Fruit fly (Drosophila melanogaster) whole organism, embryonic: Measurements from ENCODE around the gene CG43094.

Experiments
- ATbp ChIP-seq: fragments of 200-800 bp; sonication (Bioruptor generic); optimal IDR thresholded peaks from 2 replicates; lab custom pipeline; 2017; ENCODE audit warnings: missing biosample characterization, mild to moderate bottlenecking, missing genetic modification characterization, missing genetic modification reagents
- Ada2b ChIP-seq: fragments of 200-800 bp; sonication (Bioruptor generic); IDR thresholded peaks from 2 replicates; pipeline ENCODE4 v1.3.6; 2022; ENCODE audit warnings: missing biosample characterization, missing genetic modification characterization
- B-H2 ChIP-seq: fragments of 200-800 bp; sonication (Bioruptor generic); optimal IDR thresholded peaks from 2 replicates; lab custom pipeline; 2018; ENCODE audit warnings: missing biosample characterization, mild to moderate bottlenecking, missing genetic modification characterization
- CG10321 ChIP-seq: fragments of 200-800 bp; sonication (Bioruptor generic); IDR thresholded peaks from 2 replicates; pipeline ENCODE4 v1.3.6; 2022; ENCODE audit warnings: missing biosample characterization, missing genetic modification characterization
- CG12071 ChIP-seq: fragments of 200-800 bp; sonication (Bioruptor generic); optimal IDR thresholded peaks from 3 replicates; lab custom pipeline; 2018; ENCODE audit warnings: missing biosample characterization, mild to moderate bottlenecking, missing genetic modification characterization
- CG14441 ChIP-seq: fragments of 200-800 bp; sonication (Bioruptor generic); IDR thresholded peaks from 2 replicates; pipeline ENCODE4 v1.3.6; 2022; ENCODE audit warnings: missing biosample characterization, missing genetic modification characterization
- CG14860 ChIP-seq: fragments of 200-800 bp; sonication (Bioruptor generic); IDR thresholded peaks from 3 replicates; pipeline ENCODE4 v1.3.6; 2022; ENCODE audit warnings: missing biosample characterization, missing genetic modification characterization; ENCODE audit not compliant: partially characterized antibody
- CG15011 ChIP-seq: fragments of 200-800 bp; sonication (Bioruptor generic); optimal IDR thresholded peaks from 3 replicates; lab custom pipeline; 2018; ENCODE audit warnings: missing biosample characterization, mild to moderate bottlenecking, missing genetic modification characterization
- CG1529 ChIP-seq: fragments of 200-800 bp; sonication (Bioruptor generic); optimal IDR thresholded peaks from 3 replicates; lab custom pipeline; 2018; ENCODE audit warnings: missing biosample characterization, missing genetic modification characterization
- CG16779 ChIP-seq: fragments of 200-800 bp; sonication (Bioruptor generic); IDR thresholded peaks from 2 replicates; pipeline ENCODE4 v1.3.6; 2022; ENCODE audit warnings: missing biosample characterization, missing genetic modification characterization
- CG16813 ChIP-seq: fragments of 200-800 bp; sonication (Bioruptor generic); IDR thresholded peaks from 3 replicates; pipeline ENCODE4 v1.3.6; 2022; ENCODE audit warnings: missing biosample characterization, missing genetic modification characterization; ENCODE audit not compliant: partially characterized antibody
- CG17385 ChIP-seq: fragments of 200-800 bp; sonication (Bioruptor generic); optimal IDR thresholded peaks from 3 replicates; lab custom pipeline; 2018; ENCODE audit warnings: missing biosample characterization, mild to moderate bottlenecking, missing genetic modification characterization
- CG17912 ChIP-seq: fragments of 200-800 bp; sonication (Bioruptor generic); optimal IDR thresholded peaks from 2 replicates; lab custom pipeline; 2018; ENCODE audit warnings: missing biosample characterization, mild to moderate bottlenecking, missing genetic modification characterization
- CG18619 ChIP-seq: fragments of 200-800 bp; sonication (Bioruptor generic); optimal IDR thresholded peaks from 3 replicates; lab custom pipeline; 2017; ENCODE audit warnings: missing biosample characterization, mild to moderate bottlenecking, missing genetic modification characterization
- CG3163 ChIP-seq: fragments of 200-800 bp; sonication (Bioruptor generic); optimal IDR thresholded peaks from 3 replicates; lab custom pipeline; 2016; ENCODE audit warnings: missing biosample characterization, missing genetic modification characterization
- CG34422 ChIP-seq: fragments of 200-800 bp; sonication (Bioruptor generic); IDR thresholded peaks from 3 replicates; pipeline ENCODE4 v1.3.6; 2022; ENCODE audit warnings: missing biosample characterization, missing genetic modification characterization
- CG4707 ChIP-seq: fragments of 200-800 bp; sonication (Bioruptor generic); optimal IDR thresholded peaks from 2 replicates; lab custom pipeline; 2018; ENCODE audit warnings: missing biosample characterization, mild to moderate bottlenecking, missing genetic modification characterization, moderate library complexity
- CG4854 ChIP-seq: fragments of 200-800 bp; sonication (Bioruptor generic); optimal IDR thresholded peaks from 2 replicates; lab custom pipeline; 2016; ENCODE audit warnings: missing biosample characterization, missing genetic modification characterization, inconsistent platforms
- CG7372 ChIP-seq: fragments of 200-800 bp; sonication (Bioruptor generic); IDR thresholded peaks from 2 replicates; pipeline ENCODE4 v1.3.6; 2022; ENCODE audit warnings: missing biosample characterization, missing genetic modification characterization
- CG7963 ChIP-seq: fragments of 200-800 bp; sonication (Bioruptor generic); IDR thresholded peaks from 3 replicates; pipeline ENCODE4 v1.3.6; 2022; ENCODE audit warnings: missing biosample characterization, missing genetic modification characterization; ENCODE audit not compliant: partially characterized antibody
- CG7987 ChIP-seq: fragments of 200-800 bp; sonication (Bioruptor generic); optimal IDR thresholded peaks from 2 replicates; lab custom pipeline; 2018; ENCODE audit warnings: missing biosample characterization, mild to moderate bottlenecking, missing genetic modification characterization, moderate library complexity
- CG8388 ChIP-seq: fragments of 200-800 bp; sonication (Bioruptor generic); optimal IDR thresholded peaks from 2 replicates; lab custom pipeline; 2019; ENCODE audit warnings: missing biosample characterization, mild to moderate bottlenecking, missing genetic modification characterization, moderate library complexity
- D ChIP-seq, 2 experiments: fragments of 200-800 bp in 1 of 2; fragments of >200 bp in 1 of 2; sonication (Bioruptor generic) in 1 of 2; optimal IDR thresholded peaks; 2 replicates in 1 of 2; 3 replicates in 1 of 2; lab custom pipeline; 2017; ENCODE audit warnings: mild to moderate bottlenecking in 1 of 2, missing biosample characterization in 1 of 2, missing genetic modification characterization in 1 of 2, missing genetic modification reagents in 1 of 2
- D19B ChIP-seq: fragments of 200-800 bp; sonication (Bioruptor generic); optimal IDR thresholded peaks from 2 replicates; lab custom pipeline; 2017; ENCODE audit warnings: missing biosample characterization, mild to moderate bottlenecking, missing genetic modification characterization
- Hr51 ChIP-seq, 2 experiments: fragments of 200-800 bp; sonication (Bioruptor generic); optimal IDR thresholded peaks; 2 replicates in 1 of 2; 3 replicates in 1 of 2; lab custom pipeline; 2016 to 2018; ENCODE audit warnings: missing biosample characterization in 2 of 2, missing genetic modification characterization in 2 of 2, mild to moderate bottlenecking in 1 of 2, moderate library complexity in 1 of 2
- MESR4 ChIP-seq: fragments of 200-800 bp; sonication (Bioruptor generic); optimal IDR thresholded peaks from 2 replicates; lab custom pipeline; 2018; ENCODE audit warnings: missing biosample characterization, mild to moderate bottlenecking, missing genetic modification characterization, moderate library complexity
- Mad ChIP-seq: fragments of 200-800 bp; sonication (Bioruptor generic); optimal IDR thresholded peaks from 2 replicates; lab custom pipeline; 2016; ENCODE audit warnings: missing biosample characterization, missing genetic modification characterization
- Meics ChIP-seq: fragments of 200-800 bp; sonication (Bioruptor generic); optimal IDR thresholded peaks from 2 replicates; lab custom pipeline; 2017; ENCODE audit warnings: missing biosample characterization, mild to moderate bottlenecking, missing genetic modification characterization
- Mrtf ChIP-seq: fragments of 200-800 bp; sonication (Bioruptor generic); IDR thresholded peaks from 3 replicates; pipeline ENCODE4 v1.3.6; 2022; ENCODE audit warnings: missing biosample characterization, missing genetic modification characterization
- Rx ChIP-seq: fragments of 200-800 bp; sonication (Bioruptor generic); IDR thresholded peaks from 2 replicates; pipeline ENCODE4 v1.3.6; 2022; ENCODE audit warnings: missing biosample characterization, missing genetic modification characterization
- Trl ChIP-seq, 3 experiments: fragments of >200 bp in 2 of 3; fragments of 200-800 bp in 1 of 3; sonication (Bioruptor generic) in 1 of 3; optimal IDR thresholded peaks; 2 replicates in 1 of 3; 3 replicates in 2 of 3; lab custom pipeline; 2016 to 2017; ENCODE audit warnings: missing biosample characterization in 1 of 3, missing genetic modification characterization in 1 of 3
- Xrp1 ChIP-seq: fragments of 200-800 bp; sonication (Bioruptor generic); IDR thresholded peaks from 2 replicates; pipeline ENCODE4 v1.3.6; 2022; ENCODE audit warnings: missing biosample characterization, missing genetic modification characterization
- al ChIP-seq: fragments of 200-800 bp; sonication (Bioruptor generic); IDR thresholded peaks from 2 replicates; pipeline ENCODE4 v1.3.6; 2022; ENCODE audit warnings: missing biosample characterization, missing genetic modification characterization
- btn ChIP-seq: fragments of 200-800 bp; sonication (Bioruptor generic); optimal IDR thresholded peaks from 2 replicates; lab custom pipeline; 2016; ENCODE audit warnings: missing biosample characterization, missing genetic modification characterization
- chif ChIP-seq, 2 experiments: fragments of 200-800 bp; sonication (Bioruptor generic); optimal IDR thresholded peaks; 3 replicates each; lab custom pipeline; 2016; ENCODE audit warnings: missing biosample characterization in 2 of 2, missing genetic modification characterization in 2 of 2
- chinmo ChIP-seq: fragments of 200-800 bp; sonication (Bioruptor generic); IDR thresholded peaks from 4 replicates; pipeline ENCODE4 v1.3.6; 2022; ENCODE audit warnings: missing biosample characterization, missing genetic modification characterization; ENCODE audit not compliant: partially characterized antibody
- ewg ChIP-seq: fragments of 200-800 bp; sonication (Bioruptor generic); optimal IDR thresholded peaks from 3 replicates; lab custom pipeline; 2017; ENCODE audit warnings: mild to moderate bottlenecking, missing biosample characterization, missing genetic modification reagents, missing genetic modification characterization
- fd64A ChIP-seq: fragments of 200-800 bp; sonication (Bioruptor generic); optimal IDR thresholded peaks from 3 replicates; lab custom pipeline; 2018; ENCODE audit warnings: missing biosample characterization, mild to moderate bottlenecking, missing genetic modification characterization
- fd96Cb ChIP-seq: fragments of 200-800 bp; sonication (Bioruptor generic); optimal IDR thresholded peaks from 2 replicates; lab custom pipeline; 2018; ENCODE audit warnings: missing biosample characterization, mild to moderate bottlenecking, missing genetic modification characterization, moderate library complexity
- grn ChIP-seq: fragments of 200-800 bp; sonication (Bioruptor generic); optimal IDR thresholded peaks from 3 replicates; lab custom pipeline; 2017; ENCODE audit warnings: missing biosample characterization, missing genetic modification characterization
- gsb ChIP-seq: fragments of 200-800 bp; sonication (Bioruptor generic); IDR thresholded peaks from 2 replicates; pipeline ENCODE4 v1.3.6; 2022; ENCODE audit warnings: missing biosample characterization, missing genetic modification characterization
- hkb ChIP-seq, 2 experiments: fragments of 200-800 bp in 1 of 2; fragments of >200 bp in 1 of 2; sonication (Bioruptor generic) in 1 of 2; IDR thresholded peaks in 1 of 2; optimal IDR thresholded peaks in 1 of 2; 2 replicates each; pipeline versions ENCODE4 v1.3.6 to Lab custom; 2017 to 2022; ENCODE audit warnings: missing biosample characterization in 1 of 2, missing genetic modification characterization in 1 of 2
- kni ChIP-seq: fragments of 200-800 bp; sonication (Bioruptor generic); optimal IDR thresholded peaks from 3 replicates; lab custom pipeline; 2017; ENCODE audit warnings: mild to moderate bottlenecking, missing biosample characterization, missing genetic modification reagents, missing genetic modification characterization
- lola ChIP-seq, 3 experiments: fragments of >200 bp in 2 of 3; fragments of 200-800 bp in 1 of 3; sonication (Bioruptor generic) in 1 of 3; optimal IDR thresholded peaks; 2 replicates each; lab custom pipeline; 2017 to 2019; ENCODE audit warnings: missing biosample characterization in 3 of 3, missing genetic modification characterization in 3 of 3, mild to moderate bottlenecking in 1 of 3, moderate library complexity in 1 of 3
- p53 ChIP-seq: fragments of 200-800 bp; sonication (Bioruptor generic); optimal IDR thresholded peaks from 2 replicates; lab custom pipeline; 2016; ENCODE audit warnings: missing biosample characterization, missing genetic modification characterization
- sqz ChIP-seq: fragments of 200-800 bp; sonication (Bioruptor generic); optimal IDR thresholded peaks from 3 replicates; lab custom pipeline; 2018; ENCODE audit warnings: missing biosample characterization, mild to moderate bottlenecking, missing genetic modification characterization
- sr ChIP-seq: fragments of 200-800 bp; sonication (Bioruptor generic); IDR thresholded peaks from 3 replicates; pipeline ENCODE4 v1.3.6; 2022; ENCODE audit warnings: missing biosample characterization, missing genetic modification characterization
- unpg ChIP-seq: fragments of 200-800 bp; sonication (Bioruptor generic); optimal IDR thresholded peaks from 3 replicates; lab custom pipeline; 2018; ENCODE audit warnings: missing biosample characterization, mild to moderate bottlenecking, missing genetic modification characterization, moderate library complexity
- zen ChIP-seq: fragments of 200-800 bp; sonication (Bioruptor generic); optimal IDR thresholded peaks from 3 replicates; lab custom pipeline; 2018; ENCODE audit warnings: missing biosample characterization, mild to moderate bottlenecking, missing genetic modification characterization, moderate library complexity

CG43094 gene

DNA sequence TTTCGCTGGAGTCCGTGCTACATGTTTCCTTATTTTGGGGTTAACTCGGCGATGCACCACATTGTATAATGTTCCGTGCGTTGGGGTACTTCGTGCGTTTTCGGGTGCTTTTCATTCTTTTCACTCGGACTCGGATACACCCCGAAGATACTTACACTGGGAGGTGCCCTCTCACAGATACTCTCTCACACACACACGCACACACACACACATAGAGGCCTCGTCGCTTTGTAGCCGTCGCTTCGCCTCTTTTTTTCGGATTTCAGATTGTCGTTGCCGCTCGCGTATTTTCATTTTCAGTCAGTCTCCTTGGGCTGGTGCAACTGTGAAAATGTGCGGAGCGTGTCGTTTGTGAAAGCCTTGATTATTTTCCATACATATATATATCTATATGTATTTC, 10.6 kb upstream of the CG43094 start (continued):
- TF ChIP-seq CG14441 (GFP tag; lab: Robert Waterston, UW) (no peak), CG8388 (GFP tag; lab: Kevin White, UChicago) (no peak), CG18619 (GFP tag; lab: Kevin White, UChicago) (no peak), CG17385 (GFP tag; lab: Kevin White, UChicago) (peak; percentile 29), Trl (optimal IDR thresholded peaks at IDR 0.05; lab: Kevin White, UChicago) (peak; percentile 52 to 71), Trl (GFP tag; optimal IDR thresholded peaks at IDR 0.05; lab: Kevin White, UChicago) (no peak), al (GFP tag; lab: Robert Waterston, UW) (no peak), CG1529 (GFP tag; lab: Kevin White, UChicago) (no peak), Hr51 (GFP tag; optimal IDR thresholded peaks at IDR 0.05; lab: Kevin White, UChicago) (no peak), CG7963 (GFP tag; lab: Robert Waterston, UW) (no peak), fd64A (GFP tag; lab: Kevin White, UChicago) (no peak), sqz (peak; percentile 18), MESR4 (GFP tag; lab: Kevin White, UChicago) (no peak), Xrp1 (GFP tag; lab: Robert Waterston, UW) (peak; percentile 32), Meics (GFP tag; lab: Kevin White, UChicago) (no peak), gsb (peak; percentile 48; the same call in 1 of the 2 replicates), hkb (optimal IDR thresholded peaks at IDR 0.05; lab: Kevin White, UChicago) (no peak), hkb (GFP tag; IDR thresholded peaks at IDR 0.05; lab: Robert Waterston, UW) (peak; percentile 47; the same call in 1 of the 2 replicates), CG15011 (no peak), Mad (GFP tag; lab: Kevin White, UChicago) (no peak), btn (GFP tag; lab: Kevin White, UChicago) (no peak), Rx (GFP tag; lab: Robert Waterston, UW) (no peak), fd96Cb (no peak), CG14860 (GFP tag; lab: Robert Waterston, UW) (no peak), kni (GFP tag; lab: Kevin White, UChicago) (no peak), zen (tag; lab: Kevin White, UChicago) (peak; percentile 8), Ada2b (no peak), CG34422 (GFP tag; lab: Robert Waterston, UW) (peak; percentile 42; the same call in 1 of the 3 replicates), CG16813 (GFP tag; lab: Robert Waterston, UW) (no peak), CG4707 (GFP tag; lab: Kevin White, UChicago) (no peak), B-H2 (GFP tag; lab: Kevin White, UChicago) (peak; percentile 39), CG4854 (GFP tag; lab: Kevin White, UChicago) (no peak), CG16779 (no peak), chinmo (GFP tag; lab: Robert Waterston, UW) (peak; percentile 91), Mrtf (GFP tag; lab: Robert Waterston, UW) (no peak; the same call in 2 of the 3 replicates), CG12071 (GFP tag; lab: Kevin White, UChicago) (peak; percentile 27), D (optimal IDR thresholded peaks at IDR 0.05; lab: Kevin White, UChicago) (no peak), D (GFP tag; optimal IDR thresholded peaks at IDR 0.05; lab: Kevin White, UChicago) (no peak), p53 (GFP tag; lab: Kevin White, UChicago) (no peak), CG17912 (GFP tag; lab: Kevin White, UChicago) (no peak), ATbp (no peak), grn (no peak), CG7372 (no peak), CG3163 (GFP tag; lab: Kevin White, UChicago) (no peak), sr (GFP tag; lab: Robert Waterston, UW) (no peak), chif (GFP tag; optimal IDR thresholded peaks at IDR 0.05; lab: Kevin White, UChicago) (no peak), lola (GFP tag; optimal IDR thresholded peaks at IDR 0.05; lab: Kevin White, UChicago) (no peak), D19B (no peak), ewg (no peak), CG10321 (GFP tag; lab: Robert Waterston, UW) (no peak), CG7987 (GFP tag; lab: Kevin White, UChicago) (no peak), unpg (no peak)
